Worm (Caenorhabditis elegans) whole organism, mixed stage, embryonic: ENCODE results near the gene dod-23.

Source experiments
- M03D4.4 ChIP-seq: sonication (generic microtip); optimal IDR thresholded peaks from 2 replicates; lab custom pipeline; 2017; ENCODE audit warnings: mild to moderate bottlenecking, missing genetic modification characterization, missing compliant biosample characterization
- bed-3 ChIP-seq: fragments of 200-800 bp; sonication (Bioruptor generic); optimal IDR thresholded peaks from 3 replicates; lab custom pipeline; 2018; ENCODE audit warnings: mild to moderate bottlenecking, missing genetic modification characterization, moderate library complexity, missing compliant biosample characterization
- blmp-1 ChIP-seq: fragments of 150-350 bp; optimal IDR thresholded peaks from 2 replicates; lab custom pipeline; 2014; ENCODE audit warnings: missing biosample characterization, missing genetic modification characterization
- ceh-39 ChIP-seq: fragments of 150-350 bp; optimal IDR thresholded peaks from 2 replicates; lab custom pipeline; 2014; ENCODE audit warnings: missing biosample characterization, missing genetic modification characterization
- ceh-43 ChIP-seq: fragments of 200-800 bp; sonication (Bioruptor generic); optimal IDR thresholded peaks from 2 replicates; lab custom pipeline; 2018; ENCODE audit warnings: mild to moderate bottlenecking, missing genetic modification characterization, moderate library complexity, missing compliant biosample characterization
- ceh-83 ChIP-seq: fragments of 200-800 bp; sonication (Bioruptor generic); optimal IDR thresholded peaks from 2 replicates; lab custom pipeline; 2018; ENCODE audit warnings: mild to moderate bottlenecking, missing genetic modification characterization, missing compliant biosample characterization
- ces-1 ChIP-seq: fragments of 150-350 bp; optimal IDR thresholded peaks from 2 replicates; lab custom pipeline; 2014; ENCODE audit warnings: missing biosample characterization, missing genetic modification reagents, missing genetic modification characterization
- cnd-1 ChIP-seq: fragments of 200-800 bp; sonication (Bioruptor generic); optimal IDR thresholded peaks from 2 replicates; lab custom pipeline; 2018; ENCODE audit warnings: mild to moderate bottlenecking, missing genetic modification characterization, missing compliant biosample characterization
- drap-1 ChIP-seq: fragments of 200-800 bp; sonication (Bioruptor generic); optimal IDR thresholded peaks from 3 replicates; lab custom pipeline; 2018; ENCODE audit warnings: mild to moderate bottlenecking, missing genetic modification characterization, missing compliant biosample characterization
- elt-1 ChIP-seq: sonication (generic microtip); optimal IDR thresholded peaks from 2 replicates; lab custom pipeline; 2017; ENCODE audit warnings: missing genetic modification characterization, mild to moderate bottlenecking, missing compliant biosample characterization, antibody characterized with exemption, moderate library complexity, borderline replicate concordance; ENCODE audit not compliant: insufficient read depth
- elt-3 ChIP-seq: fragments of 150-350 bp; optimal IDR thresholded peaks from 2 replicates; lab custom pipeline; 2014; ENCODE audit warnings: missing biosample characterization, missing genetic modification characterization
- ham-2 ChIP-seq: fragments of 200-800 bp; sonication (Bioruptor generic); optimal IDR thresholded peaks from 2 replicates; lab custom pipeline; 2018; ENCODE audit warnings: mild to moderate bottlenecking, missing genetic modification characterization, missing compliant biosample characterization
- hlh-1 ChIP-seq: fragments of 150-350 bp; optimal IDR thresholded peaks from 2 replicates; lab custom pipeline; 2014; ENCODE audit warnings: missing biosample characterization, missing genetic modification reagents, missing genetic modification characterization
- lin-13 ChIP-seq: fragments of 150-350 bp; optimal IDR thresholded peaks from 2 replicates; lab custom pipeline; 2014; ENCODE audit warnings: missing biosample characterization, missing genetic modification characterization
- lin-32 ChIP-seq: fragments of 200-800 bp; sonication (Bioruptor generic); optimal IDR thresholded peaks from 2 replicates; lab custom pipeline; 2018; ENCODE audit warnings: mild to moderate bottlenecking, missing genetic modification characterization, missing compliant biosample characterization
- lsy-2 ChIP-seq: fragments of 150-350 bp; optimal IDR thresholded peaks from 2 replicates; lab custom pipeline; 2014; ENCODE audit warnings: missing biosample characterization, missing genetic modification characterization
- mab-5 ChIP-seq: fragments of 150-350 bp; optimal IDR thresholded peaks from 2 replicates; lab custom pipeline; 2014; ENCODE audit warnings: missing biosample characterization, missing genetic modification characterization
- mep-1 ChIP-seq: fragments of 150-350 bp; optimal IDR thresholded peaks from 2 replicates; lab custom pipeline; 2017; ENCODE audit warnings: missing biosample characterization, missing genetic modification reagents, missing genetic modification characterization, inconsistent platforms
- nhr-12 ChIP-seq: fragments of 150-350 bp; optimal IDR thresholded peaks from 2 replicates; lab custom pipeline; 2014; ENCODE audit warnings: missing biosample characterization, missing genetic modification characterization
- nhr-2 ChIP-seq: fragments of 150-350 bp; optimal IDR thresholded peaks from 2 replicates; lab custom pipeline; 2014; ENCODE audit warnings: missing biosample characterization, missing genetic modification characterization
- nhr-237 ChIP-seq: fragments of 150-350 bp; optimal IDR thresholded peaks from 2 replicates; lab custom pipeline; 2014; ENCODE audit warnings: missing biosample characterization, missing genetic modification characterization
- nhr-28 ChIP-seq: fragments of 150-350 bp; optimal IDR thresholded peaks from 2 replicates; lab custom pipeline; 2014; ENCODE audit warnings: missing biosample characterization, missing genetic modification characterization
- nhr-76 ChIP-seq: sonication (generic microtip); optimal IDR thresholded peaks from 2 replicates; lab custom pipeline; 2017; ENCODE audit warnings: missing biosample characterization, missing genetic modification characterization
- snpc-4 ChIP-seq: fragments of 150-350 bp; optimal IDR thresholded peaks from 2 replicates; lab custom pipeline; 2014; ENCODE audit warnings: missing biosample characterization, missing genetic modification characterization
- sptf-1 ChIP-seq: sonication (generic microtip); optimal IDR thresholded peaks from 2 replicates; lab custom pipeline; 2017; ENCODE audit warnings: mild to moderate bottlenecking, missing genetic modification characterization, moderate library complexity, missing compliant biosample characterization
- tbx-8 ChIP-seq: fragments of 200-800 bp; sonication (Bioruptor generic); optimal IDR thresholded peaks from 2 replicates; lab custom pipeline; 2018; ENCODE audit warnings: mild to moderate bottlenecking, missing genetic modification characterization, moderate library complexity, missing compliant biosample characterization
- unc-120 ChIP-seq: sonication (generic microtip); optimal IDR thresholded peaks from 2 replicates; lab custom pipeline; 2017; ENCODE audit warnings: missing genetic modification characterization, missing compliant biosample characterization; ENCODE audit not compliant: poor library complexity, severe bottlenecking
- unc-39 ChIP-seq: fragments of 150-350 bp; optimal IDR thresholded peaks from 2 replicates; lab custom pipeline; 2014; ENCODE audit warnings: missing biosample characterization, missing genetic modification characterization
- unc-62 ChIP-seq: fragments of 150-350 bp; optimal IDR thresholded peaks from 2 replicates; lab custom pipeline; 2014; ENCODE audit warnings: missing biosample characterization, missing genetic modification reagents, missing genetic modification characterization
- zip-8 ChIP-seq: fragments of 150-350 bp; optimal IDR thresholded peaks from 2 replicates; lab custom pipeline; 2014; ENCODE audit warnings: missing biosample characterization, missing genetic modification characterization
- ztf-11 ChIP-seq: fragments of 150-350 bp; optimal IDR thresholded peaks from 2 replicates; lab custom pipeline; 2014; ENCODE audit warnings: missing biosample characterization, missing genetic modification characterization

dod-23 gene

DNA sequence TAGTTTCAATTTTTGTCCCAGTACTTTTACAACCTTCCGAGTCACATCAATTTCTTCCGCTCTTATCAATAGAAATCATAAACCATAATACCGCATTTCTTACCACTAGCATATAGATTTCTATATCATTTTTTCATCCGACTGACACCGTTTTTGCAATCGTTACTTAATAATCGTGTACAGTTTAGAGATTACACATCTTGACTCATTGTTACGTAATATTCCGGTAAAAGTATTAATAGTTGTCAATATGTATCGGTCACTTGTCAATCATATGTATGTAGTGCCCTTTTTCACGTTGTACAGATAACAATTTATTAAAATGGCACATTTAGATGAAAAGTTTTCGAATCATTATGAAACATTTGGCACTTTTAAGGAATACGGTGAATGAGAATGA, 1.0 kb upstream of the dod-23 start:
- no peak for TF ChIP-seq elt-1 (tag; lab: Kevin White, UChicago)
- peak; percentile 40 for TF ChIP-seq unc-62 (GFP tag; lab: Kevin White, UChicago)
- no peak for TF ChIP-seq lsy-2 (tag; lab: Kevin White, UChicago)
- no peak for TF ChIP-seq mep-1 (tag; lab: Kevin White, UChicago)
- TF ChIP-seq nhr-28, result no peak
- TF ChIP-seq ztf-11 (tag; lab: Kevin White, UChicago), result no peak
- TF ChIP-seq zip-8, result peak; percentile 70

DNA sequence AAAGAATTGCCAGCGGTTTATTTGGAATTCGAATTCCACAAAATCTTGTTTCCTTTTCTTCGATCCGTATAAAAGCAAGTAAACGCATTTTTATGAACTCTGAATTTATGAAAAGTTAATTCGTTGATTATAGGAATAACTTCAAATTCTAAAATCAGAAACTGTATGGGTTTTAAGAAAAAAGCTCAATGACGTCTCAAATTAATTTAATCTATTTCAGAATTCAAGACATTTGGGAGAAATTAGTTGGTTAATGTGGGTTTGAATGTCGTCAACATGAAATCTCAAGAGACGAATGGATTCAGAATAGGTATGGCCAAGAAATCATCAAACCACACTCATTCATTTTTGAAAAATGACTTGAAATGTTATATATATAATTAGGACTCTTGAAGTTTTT, 2.9 kb downstream of the dod-23 start, which contains the start of gene F49E12.7:
TSS of gene F49E12.7 (minus strand) at position 101 of the 400 bp plus-strand sequence.
- TF ChIP-seq unc-62 (GFP tag; lab: Kevin White, UChicago), result no peak
- TF ChIP-seq nhr-12, result no peak
- TF ChIP-seq ham-2 (GFP tag; lab: Kevin White, UChicago), result no peak
- TF ChIP-seq M03D4.4 (tag; lab: Kevin White, UChicago), result no peak
- no peak for TF ChIP-seq snpc-4 (tag; lab: Kevin White, UChicago)
- TF ChIP-seq nhr-76 (tag; lab: Kevin White, UChicago), result no peak
- TF ChIP-seq mab-5, result no peak
- TF ChIP-seq ces-1, result no peak
- TF ChIP-seq hlh-1 (tag; lab: Kevin White, UChicago), result no peak
- no peak for TF ChIP-seq nhr-28
- TF ChIP-seq unc-120 (tag; lab: Kevin White, UChicago), result no peak
- no peak for TF ChIP-seq cnd-1
- TF ChIP-seq tbx-8 (GFP tag; lab: Kevin White, UChicago), result no peak
- no peak for TF ChIP-seq drap-1 (GFP tag; lab: Kevin White, UChicago)
- no peak for TF ChIP-seq zip-8
- TF ChIP-seq sptf-1, result no peak
- no peak for TF ChIP-seq unc-39 (tag; lab: Kevin White, UChicago)
- no peak for TF ChIP-seq ceh-83 (GFP tag; lab: Kevin White, UChicago)

DNA sequence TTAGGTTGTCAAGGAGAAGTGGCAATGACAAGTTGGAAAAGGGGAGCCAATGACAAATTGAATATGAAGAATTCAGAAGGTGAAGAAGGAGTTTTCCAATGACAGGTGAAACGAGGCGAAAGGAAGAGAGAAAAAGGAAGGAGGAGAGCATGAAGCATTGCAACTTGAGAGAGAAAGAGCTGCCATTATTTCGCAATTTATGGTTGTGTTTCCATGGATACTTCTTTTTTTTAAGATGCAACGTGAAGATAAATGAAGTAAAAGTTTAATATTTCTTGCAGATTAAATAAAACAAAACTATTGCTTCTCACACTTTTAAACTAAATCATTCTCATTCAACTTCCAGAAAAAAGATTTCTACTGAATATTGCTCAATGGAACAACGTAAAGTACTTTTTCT, 4.8 kb downstream of the dod-23 start, which contains the start of gene F49E12.8:
TSS of gene F49E12.8 (minus strand) at position 101 of the 400 bp plus-strand sequence.
- TF ChIP-seq lin-32 (no peak), nhr-237 (tag; lab: Kevin White, UChicago) (no peak), lin-13 (tag; lab: Kevin White, UChicago) (no peak), unc-39 (tag; lab: Kevin White, UChicago) (no peak), nhr-2 (tag; lab: Kevin White, UChicago) (no peak), elt-3 (tag; lab: Kevin White, UChicago) (no peak), unc-120 (tag; lab: Kevin White, UChicago) (no peak), M03D4.4 (tag; lab: Kevin White, UChicago) (no peak), bed-3 (GFP tag; lab: Kevin White, UChicago) (no peak), unc-62 (GFP tag; lab: Kevin White, UChicago) (no peak), zip-8 (no peak), drap-1 (GFP tag; lab: Kevin White, UChicago) (no peak), ceh-39 (tag; lab: Kevin White, UChicago) (no peak), nhr-76 (tag; lab: Kevin White, UChicago) (no peak), ham-2 (GFP tag; lab: Kevin White, UChicago) (no peak), elt-1 (tag; lab: Kevin White, UChicago) (no peak)

DNA sequence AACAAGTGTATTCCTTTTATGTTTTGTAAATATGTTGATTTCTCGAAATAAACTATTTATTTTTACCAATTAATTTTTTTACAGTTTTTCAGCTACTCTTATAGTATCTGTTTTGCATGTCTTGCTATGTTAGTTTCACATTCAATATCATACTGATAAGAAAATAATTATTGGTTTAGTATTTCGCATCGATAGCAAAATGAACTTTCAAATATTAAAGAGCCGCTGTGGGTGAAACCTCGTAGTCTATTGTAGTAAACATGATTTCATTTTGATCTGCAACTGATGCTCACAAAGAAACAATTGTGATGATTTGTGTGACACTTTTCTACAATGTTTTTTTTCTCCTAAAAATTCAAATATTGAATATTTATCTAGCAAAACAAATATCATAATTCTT, 6.7 kb downstream of the dod-23 start:
- TF ChIP-seq elt-3 (tag; lab: Kevin White, UChicago), result no peak
- no peak for TF ChIP-seq bed-3 (GFP tag; lab: Kevin White, UChicago)
- TF ChIP-seq blmp-1, result no peak
- TF ChIP-seq snpc-4 (tag; lab: Kevin White, UChicago), result no peak
- no peak for TF ChIP-seq nhr-12
- TF ChIP-seq ceh-43 (GFP tag; lab: Kevin White, UChicago), result no peak
- no peak for TF ChIP-seq nhr-76 (tag; lab: Kevin White, UChicago)
- no peak for TF ChIP-seq hlh-1 (tag; lab: Kevin White, UChicago)
- no peak for TF ChIP-seq ztf-11 (tag; lab: Kevin White, UChicago)
- TF ChIP-seq nhr-237 (tag; lab: Kevin White, UChicago), result no peak
- no peak for TF ChIP-seq unc-39 (tag; lab: Kevin White, UChicago)

DNA sequence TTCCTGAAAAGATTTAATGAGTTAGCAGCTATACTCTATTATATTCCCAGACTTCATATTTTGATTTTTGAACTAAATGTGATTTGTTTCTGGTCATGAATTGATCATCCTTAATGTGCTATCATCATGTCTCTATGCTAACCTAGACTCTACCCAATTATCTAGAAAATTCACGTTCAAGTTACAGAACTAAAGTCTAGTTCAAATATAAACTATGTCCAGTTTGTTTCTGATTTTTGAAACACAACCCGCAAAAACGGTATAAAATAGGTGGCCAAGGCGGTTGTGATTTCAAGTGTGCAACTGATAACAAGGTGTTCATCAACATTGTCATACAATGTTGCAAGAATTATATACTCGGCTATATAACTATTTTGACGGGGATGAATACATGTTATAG, 8.2 kb downstream of the dod-23 start, which contains the start of gene F49E12.10:
TSS of gene F49E12.10 (plus strand) at position 301 of the 400 bp plus-strand sequence.
- no peak for TF ChIP-seq mep-1 (tag; lab: Kevin White, UChicago)
- no peak for TF ChIP-seq unc-39 (tag; lab: Kevin White, UChicago)
